Worm (Caenorhabditis elegans) whole organism, L3 larva: ENCODE measurements around the gene rga-9.

Source experiments
- R02D3.7 ChIP-seq: fragments of 150-350 bp; optimal IDR thresholded peaks from 2 replicates; lab custom pipeline; 2014; ENCODE audit warnings: missing biosample characterization, missing genetic modification characterization
- ZK546.5 ChIP-seq: sonication (generic microtip); optimal IDR thresholded peaks from 2 replicates; lab custom pipeline; 2017; ENCODE audit warnings: missing biosample characterization, missing genetic modification characterization
- aly-2 ChIP-seq: fragments of 150-350 bp; optimal IDR thresholded peaks from 2 replicates; lab custom pipeline; 2014; ENCODE audit warnings: missing biosample characterization, missing genetic modification characterization
- ama-1 ChIP-seq: fragments of 150-350 bp; optimal IDR thresholded peaks from 2 replicates; lab custom pipeline; 2018
- ceh-16 ChIP-seq: sonication (generic microtip); optimal IDR thresholded peaks from 2 replicates; lab custom pipeline; 2017; ENCODE audit warnings: missing biosample characterization, missing genetic modification characterization
- ceh-28 ChIP-seq: fragments of 150-350 bp; optimal IDR thresholded peaks from 2 replicates; lab custom pipeline; 2014; ENCODE audit warnings: missing biosample characterization, missing genetic modification reagents, missing genetic modification characterization
- ceh-82 ChIP-seq: fragments of 150-350 bp; optimal IDR thresholded peaks from 2 replicates; lab custom pipeline; 2014; ENCODE audit warnings: missing biosample characterization, missing genetic modification characterization
- ceh-9 ChIP-seq: sonication (generic microtip); optimal IDR thresholded peaks from 2 replicates; lab custom pipeline; 2018; ENCODE audit warnings: missing biosample characterization, missing genetic modification characterization
- daf-12 ChIP-seq: fragments of 150-350 bp; optimal IDR thresholded peaks from 2 replicates; lab custom pipeline; 2014; ENCODE audit warnings: missing biosample characterization, missing genetic modification reagents, missing genetic modification characterization
- egl-27 ChIP-seq: sonication (generic microtip); optimal IDR thresholded peaks from 4 replicates; lab custom pipeline; 2017; ENCODE audit warnings: missing biosample characterization, missing genetic modification reagents, missing genetic modification characterization
- egl-5 ChIP-seq: fragments of 150-350 bp; optimal IDR thresholded peaks from 2 replicates; lab custom pipeline; 2017; ENCODE audit warnings: missing biosample characterization, missing genetic modification reagents, missing genetic modification characterization, inconsistent platforms
- elt-1 ChIP-seq: fragments of 150-350 bp; optimal IDR thresholded peaks from 2 replicates; lab custom pipeline; 2014; ENCODE audit warnings: missing biosample characterization, missing genetic modification characterization
- elt-2 ChIP-seq: sonication (generic microtip); optimal IDR thresholded peaks from 2 replicates; lab custom pipeline; 2016; ENCODE audit warnings: missing genetic modification reagents, mild to moderate bottlenecking, missing genetic modification characterization, missing compliant biosample characterization
- elt-3 ChIP-seq, 3 experiments: fragments of 150-350 bp in 1 of 3; sonication (generic microtip) in 2 of 3; optimal IDR thresholded peaks; 2 replicates in 2 of 3; 4 replicates in 1 of 3; lab custom pipeline; 2014 to 2017; ENCODE audit warnings: missing biosample characterization in 3 of 3, missing genetic modification characterization in 3 of 3
- eor-1 ChIP-seq, 2 experiments: fragments of 150-350 bp; optimal IDR thresholded peaks; 2 replicates each; lab custom pipeline; 2014 to 2018; ENCODE audit warnings: missing biosample characterization in 2 of 2, missing genetic modification characterization in 2 of 2
- fkh-10 ChIP-seq: sonication (generic microtip); optimal IDR thresholded peaks from 2 replicates; lab custom pipeline; 2017; ENCODE audit warnings: missing biosample characterization, missing genetic modification reagents, missing genetic modification characterization
- fkh-2 ChIP-seq: fragments of 150-350 bp; optimal IDR thresholded peaks from 2 replicates; lab custom pipeline; 2014; ENCODE audit warnings: missing biosample characterization, missing genetic modification reagents, missing genetic modification characterization
- fos-1 ChIP-seq: fragments of 150-350 bp; optimal IDR thresholded peaks from 2 replicates; lab custom pipeline; 2014; ENCODE audit warnings: missing biosample characterization, missing genetic modification characterization
- hmg-11 ChIP-seq: sonication (generic microtip); optimal IDR thresholded peaks from 2 replicates; lab custom pipeline; 2016; ENCODE audit warnings: missing genetic modification characterization, missing compliant biosample characterization
- jun-1 ChIP-seq: fragments of 150-350 bp; optimal IDR thresholded peaks from 2 replicates; lab custom pipeline; 2014; ENCODE audit warnings: missing biosample characterization, missing genetic modification reagents, missing genetic modification characterization
- lin-15B ChIP-seq: fragments of 150-350 bp; optimal IDR thresholded peaks from 2 replicates; lab custom pipeline; 2014; ENCODE audit warnings: missing biosample characterization, missing genetic modification characterization
- lin-39 ChIP-seq: fragments of 150-350 bp; optimal IDR thresholded peaks from 2 replicates; lab custom pipeline; 2018; ENCODE audit warnings: missing biosample characterization, missing genetic modification reagents, missing genetic modification characterization
- mdl-1 ChIP-seq: fragments of 150-350 bp; optimal IDR thresholded peaks from 2 replicates; lab custom pipeline; 2014; ENCODE audit warnings: missing biosample characterization, missing genetic modification characterization
- mml-1 ChIP-seq: fragments of 150-350 bp; sonication (generic microtip); optimal IDR thresholded peaks from 3 replicates; lab custom pipeline; 2014; ENCODE audit warnings: missing biosample characterization, missing genetic modification characterization
- nfya-1 ChIP-seq: sonication (generic microtip); optimal IDR thresholded peaks from 2 replicates; lab custom pipeline; 2017; ENCODE audit warnings: missing genetic modification characterization, mild to moderate bottlenecking, missing compliant biosample characterization, antibody characterized with exemption, moderate library complexity; ENCODE audit not compliant: insufficient read depth
- nhr-11 ChIP-seq: fragments of 150-350 bp; optimal IDR thresholded peaks from 2 replicates; lab custom pipeline; 2014; ENCODE audit warnings: missing biosample characterization, missing genetic modification characterization
- nhr-12 ChIP-seq: fragments of 150-350 bp; optimal IDR thresholded peaks from 2 replicates; lab custom pipeline; 2014; ENCODE audit warnings: missing biosample characterization, missing genetic modification characterization
- nhr-23 ChIP-seq: fragments of 150-350 bp; optimal IDR thresholded peaks from 2 replicates; lab custom pipeline; 2014; ENCODE audit warnings: missing biosample characterization, missing genetic modification reagents, missing genetic modification characterization
- nhr-237 ChIP-seq: fragments of 150-350 bp; optimal IDR thresholded peaks from 2 replicates; lab custom pipeline; 2014; ENCODE audit warnings: missing biosample characterization, missing genetic modification characterization
- nhr-25 ChIP-seq: sonication (generic microtip); optimal IDR thresholded peaks from 2 replicates; lab custom pipeline; 2017; ENCODE audit warnings: missing biosample characterization, missing genetic modification characterization
- nhr-43 ChIP-seq: sonication (generic microtip); optimal IDR thresholded peaks from 2 replicates; lab custom pipeline; 2016; ENCODE audit warnings: mild to moderate bottlenecking, missing genetic modification characterization, missing compliant biosample characterization; ENCODE audit not compliant: poor library complexity, severe bottlenecking
- nhr-67 ChIP-seq: fragments of 150-350 bp; optimal IDR thresholded peaks from 2 replicates; lab custom pipeline; 2014; ENCODE audit warnings: missing biosample characterization, missing genetic modification characterization
- nhr-77 ChIP-seq: fragments of 150-350 bp; optimal IDR thresholded peaks from 2 replicates; lab custom pipeline; 2014; ENCODE audit warnings: missing biosample characterization, missing genetic modification characterization
- pha-4 ChIP-seq: fragments of 150-350 bp; optimal IDR thresholded peaks from 2 replicates; lab custom pipeline; 2014; ENCODE audit warnings: missing biosample characterization, missing genetic modification reagents, missing genetic modification characterization
- pqm-1 ChIP-seq: fragments of 150-350 bp; optimal IDR thresholded peaks from 2 replicates; lab custom pipeline; 2017; ENCODE audit warnings: missing biosample characterization, missing genetic modification characterization, inconsistent platforms
- skn-1 ChIP-seq: fragments of 150-350 bp; optimal IDR thresholded peaks from 2 replicates; lab custom pipeline; 2014; ENCODE audit warnings: missing biosample characterization, missing genetic modification characterization
- snpc-4 ChIP-seq: fragments of 150-350 bp; optimal IDR thresholded peaks from 2 replicates; lab custom pipeline; 2014; ENCODE audit warnings: missing biosample characterization, missing genetic modification characterization
- tbx-2 ChIP-seq: sonication (generic microtip); optimal IDR thresholded peaks from 2 replicates; lab custom pipeline; 2016; ENCODE audit warnings: mild to moderate bottlenecking, missing genetic modification characterization, missing compliant biosample characterization
- unc-62 ChIP-seq: fragments of 150-350 bp; sonication (generic microtip); optimal IDR thresholded peaks from 4 replicates; lab custom pipeline; 2014; ENCODE audit warnings: missing biosample characterization, missing genetic modification reagents, missing genetic modification characterization
- zag-1 ChIP-seq: fragments of 150-350 bp; optimal IDR thresholded peaks from 2 replicates; lab custom pipeline; 2014; ENCODE audit warnings: missing biosample characterization, missing genetic modification characterization
- ztf-11 ChIP-seq: fragments of 150-350 bp; optimal IDR thresholded peaks from 2 replicates; lab custom pipeline; 2014; ENCODE audit warnings: missing biosample characterization, missing genetic modification characterization
- ztf-4 ChIP-seq: fragments of 150-350 bp; optimal IDR thresholded peaks from 2 replicates; lab custom pipeline; 2014; ENCODE audit warnings: missing biosample characterization, missing genetic modification characterization

Gene rga-9

ce11 chrII:15256932-15257331 lies 11.1 kb upstream of the rga-9 start:
- TF ChIP-seq nfya-1 (tag; lab: Kevin White, UChicago), result no peak
- peak; percentile 5 for TF ChIP-seq snpc-4

ce11 chrII:15258668-15259067 lies 9.3 kb upstream of the rga-9 start:
- TF ChIP-seq egl-5 (tag; lab: Kevin White, UChicago), result peak; percentile 14
- no peak for TF ChIP-seq unc-62 (GFP tag; lab: Kevin White, UChicago)
- TF ChIP-seq egl-27, result no peak
- TF ChIP-seq lin-15B (tag; lab: Kevin White, UChicago), result peak; percentile 31
- TF ChIP-seq elt-2 (tag; lab: Kevin White, UChicago), result peak; percentile 10
- peak; percentile 29 for TF ChIP-seq skn-1 (tag; lab: Kevin White, UChicago)
- peak; percentile 77 for TF ChIP-seq nfya-1 (tag; lab: Kevin White, UChicago)
- TF ChIP-seq mml-1, result no peak
- no peak for TF ChIP-seq nhr-25 (tag; lab: Kevin White, UChicago)
- peak; percentile 67 for TF ChIP-seq hmg-11 (tag; lab: Kevin White, UChicago)
- TF ChIP-seq eor-1 (tag; optimal IDR thresholded peaks at IDR 0.05; lab: Kevin White, UChicago), result no peak
- no peak for TF ChIP-seq daf-12 (tag; lab: Kevin White, UChicago)
- no peak for TF ChIP-seq ceh-9 (tag; lab: Kevin White, UChicago)
- peak; percentile 12 for TF ChIP-seq ceh-28
- TF ChIP-seq pqm-1, result no peak
- TF ChIP-seq ztf-4 (tag; lab: Kevin White, UChicago), result no peak
- TF ChIP-seq lin-39 (tag; lab: Kevin White, UChicago), result peak; percentile 59

- no peak for TF ChIP-seq tbx-2 (tag; lab: Kevin White, UChicago)
- peak; percentile 2 for TF ChIP-seq nhr-25 (tag; lab: Kevin White, UChicago)
- no peak for TF ChIP-seq pqm-1
- peak; percentile 72 for TF ChIP-seq nhr-23
- no peak for TF ChIP-seq ZK546.5 (tag; lab: Kevin White, UChicago)
These were observed 7.5 kb upstream of the rga-9 start for ce11 chrII:15260551-15260950.

- no peak for TF ChIP-seq ceh-28
- TF ChIP-seq ZK546.5 (tag; lab: Kevin White, UChicago), result no peak
These were observed 6.9 kb upstream of the rga-9 start for ce11 chrII:15261082-15261481.

ce11 chrII:15263054-15263755 lies 4.8 kb upstream of the rga-9 start:
- TF ChIP-seq ZK546.5 (tag; lab: Kevin White, UChicago) (no peak), zag-1 (tag; lab: Kevin White, UChicago) (no peak), pha-4 (peak; percentile 91), mdl-1 (tag; lab: Kevin White, UChicago) (peak; percentile 59), nfya-1 (tag; lab: Kevin White, UChicago) (peak; percentile 51), nhr-12 (tag; lab: Kevin White, UChicago) (no peak), ama-1 (lab: Kevin White, UChicago) (no peak), elt-1 (no peak), elt-2 (tag; lab: Kevin White, UChicago) (peak; percentile 66), egl-27 (peak; percentile 67), ztf-11 (no peak), ztf-4 (tag; lab: Kevin White, UChicago) (no peak), nhr-67 (tag; lab: Kevin White, UChicago) (no peak), jun-1 (peak; percentile 79), fkh-2 (tag; lab: Kevin White, UChicago) (no peak), nhr-43 (tag; lab: Kevin White, UChicago) (peak; percentile 68), lin-15B (tag; lab: Kevin White, UChicago) (peak; percentile 45), elt-3 (tag; optimal IDR thresholded peaks at IDR 0.05; lab: Kevin White, UChicago) (no peak), nhr-77 (tag; lab: Kevin White, UChicago) (peak; percentile 36), tbx-2 (tag; lab: Kevin White, UChicago) (peak; percentile 45), nhr-23 (peak; percentile 84), nhr-237 (tag; lab: Kevin White, UChicago) (no peak), fos-1 (tag; lab: Kevin White, UChicago) (peak; percentile 35), hmg-11 (tag; lab: Kevin White, UChicago) (peak; percentile 82), nhr-11 (no peak), eor-1 (tag; optimal IDR thresholded peaks at IDR 0.05; lab: Kevin White, UChicago) (no peak), aly-2 (no peak), lin-39 (tag; lab: Kevin White, UChicago) (peak; percentile 70), ceh-16 (tag; lab: Kevin White, UChicago) (no peak), unc-62 (GFP tag; lab: Kevin White, UChicago) (peak; percentile 2), fkh-10 (no peak), pqm-1 (peak; percentile 24), R02D3.7 (tag; lab: Kevin White, UChicago) (peak; percentile 16), skn-1 (tag; lab: Kevin White, UChicago) (no peak), ceh-82 (tag; lab: Kevin White, UChicago) (no peak), ceh-28 (peak; percentile 52), snpc-4 (peak; percentile 68), egl-5 (tag; lab: Kevin White, UChicago) (no peak)
